Worm (Caenorhabditis elegans) whole organism, L3 larva: ENCODE results near the gene lgc-53.

Source experiments
- elt-1 ChIP-seq: fragments of 150-350 bp; optimal IDR thresholded peaks from 2 replicates; lab custom pipeline; 2014; ENCODE audit warnings: missing biosample characterization, missing genetic modification characterization
- mdl-1 ChIP-seq: fragments of 150-350 bp; optimal IDR thresholded peaks from 2 replicates; lab custom pipeline; 2014; ENCODE audit warnings: missing biosample characterization, missing genetic modification characterization

DNA sequence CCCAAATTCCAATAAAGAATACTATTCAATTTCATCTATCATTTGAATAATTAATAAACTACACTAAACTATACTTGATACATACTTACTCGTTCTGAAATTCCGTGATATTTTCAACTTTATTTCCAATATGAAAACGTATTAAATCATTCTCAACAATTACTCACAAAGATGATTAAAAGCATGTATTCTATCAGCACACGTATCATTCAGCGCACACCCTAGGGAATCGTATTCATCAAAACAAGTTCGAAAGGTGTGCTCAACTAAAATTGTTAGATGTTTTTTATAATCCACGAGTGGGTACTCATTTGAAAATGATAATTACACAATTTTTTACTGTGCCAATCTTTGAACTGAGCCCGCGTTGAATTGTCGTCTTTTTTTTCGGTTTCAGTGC, 51.0 kb downstream of the lgc-53 start, which contains the start of gene C10E2.1:
- TF ChIP-seq mdl-1 (no peak), elt-1 (tag; lab: Kevin White, UChicago) (no peak)
